Worm (Caenorhabditis elegans): Measurements from ENCODE around the gene F16G10.2.

F16G10.2 gene

ce11 chrII:2399810-2400209, 24.7 kb downstream of the F16G10.2 start:
- TF ChIP-seq him-1 (tag; optimal IDR thresholded peaks at IDR 0.05) (no peak), dao-5 (tag; optimal IDR thresholded peaks at IDR 0.05) (no peak), W03F9.2 (tag; optimal IDR thresholded peaks at IDR 0.05) (no peak)

DNA sequence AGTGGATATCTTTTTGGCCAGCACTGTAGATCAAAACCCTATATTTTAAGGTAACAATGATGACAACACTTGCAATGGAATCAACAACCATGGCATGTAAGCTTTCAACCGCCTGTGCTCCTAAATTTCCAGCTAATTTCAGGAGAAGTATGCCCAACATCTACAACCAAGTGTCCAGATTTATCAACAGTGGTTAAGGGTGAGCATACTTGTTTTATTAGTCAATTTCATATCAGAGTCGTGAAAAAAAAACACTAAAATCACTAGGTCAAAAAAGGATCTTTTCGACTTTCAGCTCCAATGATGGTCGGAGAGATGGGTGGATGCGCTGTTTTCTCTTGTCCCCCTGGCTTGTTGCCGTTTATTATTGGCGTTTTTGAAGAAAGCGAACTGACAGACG, 28.9 kb downstream of the F16G10.2 start, which contains the start of gene F16G10.1:
TSS of gene F16G10.1 (plus strand) at position 301 of the 400 bp plus-strand sequence.
- no peak for TF ChIP-seq dao-5 (tag; optimal IDR thresholded peaks at IDR 0.05)
- TF ChIP-seq him-1 (tag; optimal IDR thresholded peaks at IDR 0.05), result no peak
- no peak for TF ChIP-seq W03F9.2 (tag; optimal IDR thresholded peaks at IDR 0.05)

ce11 chrII:2411093-2411492, 36.0 kb downstream of the F16G10.2 start:
- TF ChIP-seq dao-5 (tag; optimal IDR thresholded peaks at IDR 0.05) (no peak), him-1 (tag; optimal IDR thresholded peaks at IDR 0.05) (no peak), W03F9.2 (tag; optimal IDR thresholded peaks at IDR 0.05) (no peak)

DNA sequence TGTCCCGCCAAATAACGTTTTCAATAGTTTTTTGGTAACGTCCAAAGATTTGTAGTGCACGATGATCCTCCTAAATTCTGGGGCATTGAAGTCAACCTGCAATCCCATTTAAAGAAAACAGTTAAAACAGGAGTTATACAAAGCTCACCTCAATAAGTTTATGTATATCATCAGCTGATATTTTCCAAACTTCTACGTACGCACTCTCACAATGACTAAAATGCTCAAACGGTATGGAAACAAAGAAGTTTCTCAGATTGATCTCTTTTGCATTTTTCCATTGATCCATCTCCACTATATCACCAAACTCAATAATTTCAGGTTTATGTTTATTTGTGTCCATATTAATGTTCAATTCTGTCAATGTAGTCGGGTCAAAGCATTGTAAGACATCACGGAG, 36.5 kb downstream of the F16G10.2 start:
- TF ChIP-seq him-1 (tag; optimal IDR thresholded peaks at IDR 0.05), result no peak
- TF ChIP-seq dao-5 (tag; optimal IDR thresholded peaks at IDR 0.05), result no peak
- TF ChIP-seq W03F9.2 (tag; optimal IDR thresholded peaks at IDR 0.05), result no peak

ce11 chrII:2412649-2413048, 37.6 kb downstream of the F16G10.2 start, which contains the start of gene fbxa-182:
fbxa-182 (minus strand) TSS chrII:2412749.
- TF ChIP-seq dao-5 (tag; optimal IDR thresholded peaks at IDR 0.05) (no peak), him-1 (tag; optimal IDR thresholded peaks at IDR 0.05) (no peak), W03F9.2 (tag; optimal IDR thresholded peaks at IDR 0.05) (no peak)

DNA sequence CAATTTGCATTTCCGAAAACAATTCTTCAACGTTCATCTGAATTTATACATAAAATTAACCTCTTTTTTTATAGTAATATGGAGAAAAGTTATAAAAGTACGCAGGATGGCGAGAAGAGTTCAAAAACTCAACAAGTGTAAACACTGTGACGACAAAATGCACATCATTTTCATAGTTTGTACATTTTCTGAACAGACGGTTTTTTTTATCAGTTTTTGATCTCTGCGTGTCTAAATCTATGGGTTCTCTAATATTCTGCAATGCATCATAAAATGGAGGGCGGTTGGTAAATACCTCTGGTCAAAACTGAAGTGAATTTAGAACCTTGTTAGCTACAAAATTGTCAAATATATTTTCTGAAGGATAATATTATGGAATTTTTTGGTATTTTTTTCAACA, 40.4 kb downstream of the F16G10.2 start, which contains the start of gene fbxa-4:
TSS of gene fbxa-4 (minus strand) at position 93 of the 400 bp plus-strand sequence.
- TF ChIP-seq dao-5 (tag; optimal IDR thresholded peaks at IDR 0.05) (no peak), him-1 (tag; optimal IDR thresholded peaks at IDR 0.05) (no peak), W03F9.2 (tag; optimal IDR thresholded peaks at IDR 0.05) (no peak)

- no peak for TF ChIP-seq him-1 (tag; optimal IDR thresholded peaks at IDR 0.05)
- no peak for TF ChIP-seq dao-5 (tag; optimal IDR thresholded peaks at IDR 0.05)
- no peak for TF ChIP-seq W03F9.2 (tag; optimal IDR thresholded peaks at IDR 0.05)
These were observed 42.8 kb downstream of the F16G10.2 start, which contains the start of the genes F42G2.5 and F42G2.7 for ce11 chrII:2417889-2418288. F42G2.5 (minus strand) TSS chrII:2417989. F42G2.7 (plus strand) TSS chrII:2418158.

- TF ChIP-seq W03F9.2 (tag; optimal IDR thresholded peaks at IDR 0.05) (no peak), him-1 (tag; optimal IDR thresholded peaks at IDR 0.05) (no peak), dao-5 (tag; optimal IDR thresholded peaks at IDR 0.05) (no peak)
These were observed 43.8 kb downstream of the F16G10.2 start, which contains the start of gene fbxc-20 for ce11 chrII:2418836-2419235. fbxc-20 (plus strand) TSS chrII:2419136.

- TF ChIP-seq dao-5 (tag; optimal IDR thresholded peaks at IDR 0.05) (no peak), W03F9.2 (tag; optimal IDR thresholded peaks at IDR 0.05) (no peak), him-1 (tag; optimal IDR thresholded peaks at IDR 0.05) (no peak)
These were observed 45.6 kb downstream of the F16G10.2 start for ce11 chrII:2420685-2421084.

DNA sequence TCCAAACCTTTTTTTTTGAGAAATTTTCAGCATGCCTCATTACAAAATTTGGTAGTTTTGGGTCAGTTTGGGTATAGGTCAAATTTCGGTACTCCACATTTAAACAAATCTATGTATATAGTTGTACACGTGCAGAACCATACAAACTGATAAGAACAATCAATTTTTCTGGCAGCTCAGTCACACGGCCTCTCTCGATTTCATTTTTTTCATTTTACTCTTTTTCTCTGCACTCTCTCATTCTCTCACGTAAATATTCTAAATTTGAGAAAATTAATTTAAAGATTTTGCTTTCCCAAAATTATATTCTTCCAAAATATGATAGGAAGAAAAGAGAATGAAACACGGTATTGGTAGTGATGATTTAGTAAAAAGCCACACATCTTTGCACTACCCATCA, 46.1 kb downstream of the F16G10.2 start:
- TF ChIP-seq W03F9.2 (tag; optimal IDR thresholded peaks at IDR 0.05), result no peak

ce11 chrII:2421905-2422304, 46.8 kb downstream of the F16G10.2 start, which contains the start of gene F42G2.2:
F42G2.2 (plus strand) TSS chrII:2422205.
- TF ChIP-seq dao-5 (tag; optimal IDR thresholded peaks at IDR 0.05) (no peak), him-1 (tag; optimal IDR thresholded peaks at IDR 0.05) (no peak), W03F9.2 (tag; optimal IDR thresholded peaks at IDR 0.05) (no peak)

ce11 chrII:2422427-2422826, 47.4 kb downstream of the F16G10.2 start:
- TF ChIP-seq W03F9.2 (tag; optimal IDR thresholded peaks at IDR 0.05) (no peak), dao-5 (tag; optimal IDR thresholded peaks at IDR 0.05) (no peak), him-1 (tag; optimal IDR thresholded peaks at IDR 0.05) (no peak)

All from whole organism, L4/young adult.